Worm (Caenorhabditis elegans) whole organism, L1 larva: ENCODE measurements around the gene C01G10.5.
A peak's percentile ranks its signal among the peaks of the same experiment; 100 is the strongest.

Experiments
- C34B4.2 ChIP-seq: sonication (generic microtip); optimal IDR thresholded peaks from 2 replicates; lab custom pipeline; 2017; ENCODE audit warnings: mild to moderate bottlenecking, missing genetic modification characterization, missing compliant biosample characterization
- Y116A8C.19 ChIP-seq: sonication (generic microtip); optimal IDR thresholded peaks from 2 replicates; lab custom pipeline; 2016; ENCODE audit warnings: missing compliant biosample characterization, missing genetic modification characterization, borderline replicate concordance
- alr-1 ChIP-seq: fragments of 200-800 bp; sonication (Bioruptor generic); optimal IDR thresholded peaks from 2 replicates; lab custom pipeline; 2018; ENCODE audit warnings: borderline replicate concordance, mild to moderate bottlenecking, missing genetic modification characterization, missing compliant biosample characterization
- aly-2 ChIP-seq: fragments of 150-350 bp; optimal IDR thresholded peaks from 2 replicates; lab custom pipeline; 2014; ENCODE audit warnings: missing biosample characterization, missing genetic modification characterization
- blmp-1 ChIP-seq: fragments of 150-350 bp; optimal IDR thresholded peaks from 2 replicates; lab custom pipeline; 2014; ENCODE audit warnings: missing biosample characterization, missing genetic modification characterization
- ceh-8 ChIP-seq: fragments of 200-800 bp; sonication (Bioruptor generic); optimal IDR thresholded peaks from 2 replicates; lab custom pipeline; 2018; ENCODE audit warnings: mild to moderate bottlenecking, missing genetic modification characterization, moderate library complexity, missing compliant biosample characterization
- ceh-88 ChIP-seq: fragments of 200-800 bp; sonication (Bioruptor generic); IDR thresholded peaks from 2 replicates; pipeline ENCODE4 v1.3.6; 2022; ENCODE audit warnings: missing genetic modification characterization, missing compliant biosample characterization
- ces-1 ChIP-seq: fragments of 150-350 bp; optimal IDR thresholded peaks from 2 replicates; lab custom pipeline; 2014; ENCODE audit warnings: missing biosample characterization, missing genetic modification reagents, missing genetic modification characterization
- dpl-1 ChIP-seq, 3 experiments: fragments of 150-350 bp in 2 of 3; sonication (generic microtip) in 1 of 3; optimal IDR thresholded peaks; 2 replicates each; lab custom pipeline; 2014 to 2017; ENCODE audit warnings: missing biosample characterization in 3 of 3, missing genetic modification characterization in 3 of 3, missing genetic modification reagents in 3 of 3
- dsc-1 ChIP-seq: sonication (generic microtip); optimal IDR thresholded peaks from 2 replicates; lab custom pipeline; 2016; ENCODE audit warnings: mild to moderate bottlenecking, missing genetic modification characterization, missing compliant biosample characterization
- efl-1 ChIP-seq, 4 experiments: fragments of 150-350 bp; optimal IDR thresholded peaks in 3 of 4; peaks in 1 of 4; 1 replicate in 1 of 4; 2 replicates in 3 of 4; lab custom pipeline; 2014; ENCODE audit warnings: missing biosample characterization in 2 of 4, missing genetic modification characterization in 2 of 4, missing genetic modification reagents in 2 of 4
- egl-13 ChIP-seq: sonication (generic microtip); optimal IDR thresholded peaks from 2 replicates; lab custom pipeline; 2016; ENCODE audit warnings: missing genotype, missing genetic modification reagents, missing genetic modification characterization, missing compliant biosample characterization
- elt-2 ChIP-seq: sonication (generic microtip); optimal IDR thresholded peaks from 2 replicates; lab custom pipeline; 2016; ENCODE audit warnings: missing genetic modification characterization, mild to moderate bottlenecking, inconsistent platforms, missing compliant biosample characterization, missing genetic modification reagents
- elt-3 ChIP-seq, 6 experiments: fragments of 150-350 bp in 1 of 6; sonication (generic microtip); optimal IDR thresholded peaks; 2 replicates each; lab custom pipeline; 2017 to 2018; ENCODE audit warnings: missing biosample characterization in 6 of 6, missing genetic modification characterization in 6 of 6, inconsistent platforms in 1 of 6
- ets-5 ChIP-seq: fragments of 200-800 bp; sonication (Bioruptor generic); IDR thresholded peaks from 2 replicates; pipeline ENCODE4 v1.3.6; 2022; ENCODE audit warnings: missing genetic modification characterization, missing compliant biosample characterization
- fkh-10 ChIP-seq: sonication (generic microtip); optimal IDR thresholded peaks from 2 replicates; lab custom pipeline; 2017; ENCODE audit warnings: missing biosample characterization, missing genetic modification reagents, missing genetic modification characterization
- fkh-8 ChIP-seq: sonication (generic microtip); optimal IDR thresholded peaks from 2 replicates; lab custom pipeline; 2016; ENCODE audit warnings: mild to moderate bottlenecking, missing genetic modification characterization, missing compliant biosample characterization
- grh-1 ChIP-seq: fragments of 200-800 bp; sonication (Bioruptor generic); IDR thresholded peaks from 2 replicates; pipeline ENCODE4 v1.3.6; 2022; ENCODE audit warnings: missing genetic modification reagents, missing genetic modification characterization, missing compliant biosample characterization
- irx-1 ChIP-seq: sonication (generic microtip); optimal IDR thresholded peaks from 2 replicates; lab custom pipeline; 2016; ENCODE audit warnings: missing genetic modification characterization, missing compliant biosample characterization
- jun-1 ChIP-seq: fragments of 150-350 bp; optimal IDR thresholded peaks from 2 replicates; lab custom pipeline; 2014; ENCODE audit warnings: missing biosample characterization, missing genetic modification reagents, missing genetic modification characterization
- lin-13 ChIP-seq: fragments of 150-350 bp; optimal IDR thresholded peaks from 2 replicates; lab custom pipeline; 2014; ENCODE audit warnings: missing biosample characterization, missing genetic modification reagents, missing genetic modification characterization
- lin-14 ChIP-seq: fragments of 200-800 bp; sonication (Bioruptor generic); optimal IDR thresholded peaks from 2 replicates; lab custom pipeline; 2018; ENCODE audit warnings: mild to moderate bottlenecking, missing genetic modification characterization, moderate library complexity, missing compliant biosample characterization
- lin-35 ChIP-seq, 2 experiments: fragments of 150-350 bp; optimal IDR thresholded peaks; 2 replicates each; lab custom pipeline; 2014; ENCODE audit warnings: missing biosample characterization in 2 of 2, missing genetic modification characterization in 2 of 2, missing genetic modification reagents in 2 of 2
- lin-39 ChIP-seq: fragments of 150-350 bp; optimal IDR thresholded peaks from 2 replicates; lab custom pipeline; 2014; ENCODE audit warnings: missing biosample characterization, missing genetic modification reagents, missing genetic modification characterization
- mab-9 ChIP-seq: fragments of 200-800 bp; sonication (Bioruptor generic); IDR thresholded peaks from 2 replicates; pipeline ENCODE4 v1.3.6; 2022; ENCODE audit warnings: missing genetic modification reagents, missing genetic modification characterization, missing compliant biosample characterization
- mdl-1 ChIP-seq, 2 experiments: fragments of 150-350 bp; optimal IDR thresholded peaks; 2 replicates each; lab custom pipeline; 2014 to 2017; ENCODE audit warnings: missing biosample characterization in 2 of 2, missing genetic modification characterization in 2 of 2, inconsistent platforms in 1 of 2
- nhr-12 ChIP-seq: sonication (generic microtip); optimal IDR thresholded peaks from 2 replicates; lab custom pipeline; 2017; ENCODE audit warnings: missing biosample characterization, missing genetic modification characterization
- nhr-19 ChIP-seq: fragments of 200-800 bp; sonication (Bioruptor generic); conservative IDR thresholded peaks from 2 replicates; pipeline ENCODE4 v1.3.6; 2022; ENCODE audit warnings: missing genetic modification characterization, missing compliant biosample characterization
- nhr-237 ChIP-seq: fragments of 150-350 bp; optimal IDR thresholded peaks from 2 replicates; lab custom pipeline; 2014; ENCODE audit warnings: missing biosample characterization, missing genetic modification characterization
- nhr-28 ChIP-seq: fragments of 150-350 bp; optimal IDR thresholded peaks from 2 replicates; lab custom pipeline; 2014; ENCODE audit warnings: missing biosample characterization, missing genetic modification characterization
- nhr-47 ChIP-seq: sonication (generic microtip); optimal IDR thresholded peaks from 2 replicates; lab custom pipeline; 2016; ENCODE audit warnings: mild to moderate bottlenecking, missing genetic modification characterization, moderate library complexity, missing compliant biosample characterization
- nhr-71 ChIP-seq: sonication (generic microtip); optimal IDR thresholded peaks from 2 replicates; lab custom pipeline; 2016; ENCODE audit warnings: mild to moderate bottlenecking, missing genetic modification characterization, moderate library complexity, missing compliant biosample characterization
- nhr-77 ChIP-seq: fragments of 150-350 bp; optimal IDR thresholded peaks from 2 replicates; lab custom pipeline; 2014; ENCODE audit warnings: missing biosample characterization, missing genetic modification characterization
- nhr-85 ChIP-seq: sonication (generic microtip); peaks from one replicate; lab custom pipeline; 2016; ENCODE audit warnings: missing genetic modification characterization, inconsistent platforms, missing compliant biosample characterization
- rnt-1 ChIP-seq: sonication (generic microtip); optimal IDR thresholded peaks from 2 replicates; lab custom pipeline; 2016; ENCODE audit warnings: mild to moderate bottlenecking, missing genetic modification characterization, moderate library complexity, missing compliant biosample characterization
- skn-1 ChIP-seq: fragments of 150-350 bp; optimal IDR thresholded peaks from 2 replicates; lab custom pipeline; 2014; ENCODE audit warnings: missing biosample characterization, missing genetic modification characterization
- snu-23 ChIP-seq: sonication (generic microtip); optimal IDR thresholded peaks from 2 replicates; lab custom pipeline; 2016; ENCODE audit warnings: missing genetic modification characterization, missing compliant biosample characterization
- tbx-2 ChIP-seq: sonication (generic microtip); optimal IDR thresholded peaks from 2 replicates; lab custom pipeline; 2016; ENCODE audit warnings: missing genetic modification characterization, missing compliant biosample characterization
- tlp-1 ChIP-seq: fragments of 150-350 bp; optimal IDR thresholded peaks from 2 replicates; lab custom pipeline; 2014; ENCODE audit warnings: missing biosample characterization, missing genetic modification characterization
- unc-98 ChIP-seq: fragments of 200-800 bp; sonication (Bioruptor generic); IDR thresholded peaks from 2 replicates; pipeline ENCODE4 v1.3.6; 2022; ENCODE audit warnings: missing genetic modification characterization, missing compliant biosample characterization
- vab-15 ChIP-seq: sonication (generic microtip); optimal IDR thresholded peaks from 2 replicates; lab custom pipeline; 2017; ENCODE audit warnings: missing genotype, mild to moderate bottlenecking, missing genetic modification characterization, missing compliant biosample characterization
- zag-1 ChIP-seq: fragments of 150-350 bp; optimal IDR thresholded peaks from 2 replicates; lab custom pipeline; 2014; ENCODE audit warnings: missing biosample characterization, missing genetic modification characterization
- ztf-11 ChIP-seq, 2 experiments: sonication (generic microtip); optimal IDR thresholded peaks; 2 replicates each; lab custom pipeline; 2016 to 2017; ENCODE audit warnings: missing genetic modification characterization in 2 of 2, missing biosample characterization in 1 of 2, missing compliant biosample characterization in 1 of 2
- ztf-4 ChIP-seq: fragments of 150-350 bp; optimal IDR thresholded peaks from 2 replicates; lab custom pipeline; 2014; ENCODE audit warnings: missing biosample characterization, missing genetic modification characterization

The C01G10.5 gene

ce11 chrV:15085335-15085800 lies 4.0 kb downstream of the C01G10.5 start, which contains the start of the genes ahsa-1 and C01G10.7 (continued):
- peak; percentile 76 to 86 (median 84) for TF ChIP-seq dpl-1 (GFP tag; optimal IDR thresholded peaks at IDR 0.05; lab: Kevin White, UChicago)
- peak; percentile 56 for TF ChIP-seq fkh-10 (GFP tag; lab: Kevin White, UChicago)
- TF ChIP-seq efl-1 (optimal IDR thresholded peaks at IDR 0.05; lab: Kevin White, UChicago) = peak; percentile 84 to 85
- TF ChIP-seq efl-1 (GFP tag; optimal IDR thresholded peaks at IDR 0.05 in 1 of 2; lab: Kevin White, UChicago) = peak; percentile 83 to 97
- TF ChIP-seq ceh-88 (GFP tag; lab: Robert Waterston, UW) = peak; percentile 53; the same call in 1 of the 2 replicates
- TF ChIP-seq elt-3 (tag; optimal IDR thresholded peaks at IDR 0.05; lab: Kevin White, UChicago) = peak in 4 of 6 experiments; percentile 67 to 90 (median 83)
- peak; percentile 94 for TF ChIP-seq dsc-1 (tag; lab: Kevin White, UChicago)
- TF ChIP-seq skn-1 (tag; lab: Kevin White, UChicago) = peak; percentile 74
- TF ChIP-seq aly-2 (tag; lab: Kevin White, UChicago) = peak; percentile 38
- TF ChIP-seq lin-39 (tag; lab: Kevin White, UChicago) = peak; percentile 75
- peak; percentile 93 for TF ChIP-seq vab-15 (tag; lab: Kevin White, UChicago)
- peak; percentile 95 for TF ChIP-seq lin-14 (GFP tag; lab: Kevin White, UChicago)
- TF ChIP-seq fkh-8 (tag; lab: Kevin White, UChicago) = peak; percentile 92
- peak; percentile 75 for TF ChIP-seq blmp-1
- TF ChIP-seq C34B4.2 (tag; lab: Kevin White, UChicago) = no peak
- peak; percentile 94 for TF ChIP-seq nhr-47 (tag; lab: Kevin White, UChicago)
- TF ChIP-seq Y116A8C.19 (tag; lab: Kevin White, UChicago) = peak; percentile 69
- TF ChIP-seq lin-13 = peak; percentile 88
- TF ChIP-seq irx-1 (tag; lab: Kevin White, UChicago) = peak; percentile 92
- peak; percentile 58 for TF ChIP-seq ceh-8 (GFP tag; lab: Kevin White, UChicago)
- peak; percentile 95 for TF ChIP-seq snu-23 (GFP tag; lab: Kevin White, UChicago)
- TF ChIP-seq nhr-12 (tag; lab: Kevin White, UChicago) = no peak
- no peak for TF ChIP-seq alr-1 (tag; lab: Kevin White, UChicago)
- peak; percentile 99 for TF ChIP-seq rnt-1 (tag; lab: Kevin White, UChicago)
- TF ChIP-seq nhr-85 (tag; lab: Kevin White, UChicago) = peak; percentile 97
- TF ChIP-seq nhr-28 (tag; lab: Kevin White, UChicago) = no peak
- peak; percentile 69 for TF ChIP-seq elt-2 (tag; lab: Kevin White, UChicago)
- TF ChIP-seq jun-1 (tag; lab: Kevin White, UChicago) = peak; percentile 61
- peak; percentile 80 for TF ChIP-seq nhr-77 (tag; lab: Kevin White, UChicago)
- TF ChIP-seq zag-1 = peak; percentile 54
- peak; percentile 87 for TF ChIP-seq nhr-19 (GFP tag; lab: Robert Waterston, UW)
- peak; percentile 85 to 86 for TF ChIP-seq lin-35 (GFP tag; optimal IDR thresholded peaks at IDR 0.05; lab: Kevin White, UChicago)
- TF ChIP-seq ces-1 (GFP tag; lab: Kevin White, UChicago) = no peak
- no peak for TF ChIP-seq tlp-1
- no peak for TF ChIP-seq egl-13
- TF ChIP-seq tbx-2 (tag; lab: Kevin White, UChicago) = peak; percentile 94
- TF ChIP-seq ztf-11 (tag; optimal IDR thresholded peaks at IDR 0.05; lab: Kevin White, UChicago) = peak in 1 of 2 experiments; percentile 94
- peak; percentile 87 for TF ChIP-seq unc-98 (GFP tag; lab: Robert Waterston, UW)
- no peak for TF ChIP-seq ets-5 (GFP tag; lab: Robert Waterston, UW)
- TF ChIP-seq mdl-1 (tag; optimal IDR thresholded peaks at IDR 0.05; lab: Kevin White, UChicago) = peak in 1 of 2 experiments; percentile 66
- peak; percentile 73 for TF ChIP-seq mab-9
- peak; percentile 77 for TF ChIP-seq nhr-237
- TF ChIP-seq grh-1 (GFP tag; lab: Robert Waterston, UW) = peak; percentile 74
- TF ChIP-seq ztf-4 (tag; lab: Kevin White, UChicago) = peak; percentile 34
- TF ChIP-seq nhr-71 (tag; lab: Kevin White, UChicago) = peak; percentile 96
